Fruit fly (Drosophila melanogaster) whole organism, embryonic: Measurements from ENCODE around the gene CG4733.

Source experiments
- BEAF-32 ChIP-seq: fragments of 200-800 bp; sonication (Bioruptor generic); optimal IDR thresholded peaks from 3 replicates; lab custom pipeline; 2017; ENCODE audit warnings: missing biosample characterization, missing genetic modification characterization, mild to moderate bottlenecking, moderate library complexity, missing genetic modification reagents
- CG10209 ChIP-seq: fragments of 200-800 bp; sonication (Bioruptor generic); optimal IDR thresholded peaks from 3 replicates; lab custom pipeline; 2017; ENCODE audit warnings: missing biosample characterization, mild to moderate bottlenecking, missing genetic modification characterization, missing genetic modification reagents
- CG10565 ChIP-seq: fragments of 200-800 bp; sonication (Bioruptor generic); optimal IDR thresholded peaks from 3 replicates; lab custom pipeline; 2016; ENCODE audit warnings: missing biosample characterization, mild to moderate bottlenecking, missing genetic modification characterization
- CG13296 ChIP-seq: fragments of 200-800 bp; sonication (Bioruptor generic); optimal IDR thresholded peaks from 3 replicates; lab custom pipeline; 2018; ENCODE audit warnings: missing biosample characterization, mild to moderate bottlenecking, missing genetic modification characterization
- CG13775 ChIP-seq: fragments of 200-800 bp; sonication (Bioruptor generic); optimal IDR thresholded peaks from 3 replicates; lab custom pipeline; 2017; ENCODE audit warnings: missing biosample characterization, mild to moderate bottlenecking, missing genetic modification characterization
- CG14441 ChIP-seq: fragments of 200-800 bp; sonication (Bioruptor generic); IDR thresholded peaks from 2 replicates; pipeline ENCODE4 v1.3.6; 2022; ENCODE audit warnings: missing biosample characterization, missing genetic modification characterization
- CG18262 ChIP-seq: fragments of 200-800 bp; optimal IDR thresholded peaks from 3 replicates; lab custom pipeline; 2019; ENCODE audit warnings: missing biosample characterization, mild to moderate bottlenecking, missing genetic modification characterization, moderate library complexity
- CG1832 ChIP-seq: fragments of 200-800 bp; sonication (Bioruptor generic); optimal IDR thresholded peaks from 2 replicates; lab custom pipeline; 2017; ENCODE audit warnings: missing biosample characterization, mild to moderate bottlenecking, missing genetic modification characterization, inconsistent platforms
- CG18619 ChIP-seq: fragments of 200-800 bp; sonication (Bioruptor generic); optimal IDR thresholded peaks from 3 replicates; lab custom pipeline; 2017; ENCODE audit warnings: missing biosample characterization, mild to moderate bottlenecking, missing genetic modification characterization
- CG3163 ChIP-seq: fragments of 200-800 bp; sonication (Bioruptor generic); optimal IDR thresholded peaks from 3 replicates; lab custom pipeline; 2016; ENCODE audit warnings: missing biosample characterization, missing genetic modification characterization
- CG32532 ChIP-seq: fragments of 200-800 bp; sonication (Bioruptor generic); IDR thresholded peaks from 2 replicates; pipeline ENCODE4 v1.3.6; 2022; ENCODE audit warnings: missing biosample characterization, missing genetic modification characterization
- CG33557 ChIP-seq: fragments of 200-800 bp; sonication (Bioruptor generic); optimal IDR thresholded peaks from 2 replicates; lab custom pipeline; 2019; ENCODE audit warnings: missing biosample characterization, mild to moderate bottlenecking, missing genetic modification characterization, moderate library complexity
- CG3726 ChIP-seq: fragments of 200-800 bp; sonication (Bioruptor generic); IDR thresholded peaks from 3 replicates; pipeline ENCODE4, ENCODE4 v1.3.6; 2022; ENCODE audit warnings: missing biosample characterization, missing genetic modification characterization
- CG4282 ChIP-seq: fragments of 200-800 bp; sonication (Bioruptor generic); optimal IDR thresholded peaks from 2 replicates; lab custom pipeline; 2016; ENCODE audit warnings: missing biosample characterization, missing genetic modification characterization
- CG6813 ChIP-seq: fragments of 200-800 bp; sonication (Bioruptor generic); optimal IDR thresholded peaks from 2 replicates; lab custom pipeline; 2017; ENCODE audit warnings: missing biosample characterization, missing genetic modification characterization, mild to moderate bottlenecking, moderate library complexity, missing genetic modification reagents
- CG8478 ChIP-seq: fragments of >200 bp; optimal IDR thresholded peaks from 2 replicates; lab custom pipeline; 2018
- CG9215 ChIP-seq: fragments of 200-800 bp; sonication (Bioruptor generic); IDR thresholded peaks from 2 replicates; pipeline ENCODE4 v1.3.6; 2022; ENCODE audit warnings: missing biosample characterization, missing genetic modification characterization
- CG9609 ChIP-seq: fragments of 200-800 bp; sonication (Bioruptor generic); optimal IDR thresholded peaks from 3 replicates; lab custom pipeline; 2016; ENCODE audit warnings: missing biosample characterization, missing genetic modification characterization
- CG9797 ChIP-seq: fragments of 200-800 bp; sonication (Bioruptor generic); optimal IDR thresholded peaks from 3 replicates; lab custom pipeline; 2018; ENCODE audit warnings: missing biosample characterization, mild to moderate bottlenecking, missing genetic modification characterization
- CG9817 ChIP-seq: fragments of 200-800 bp; sonication (Bioruptor generic); optimal IDR thresholded peaks from 2 replicates; lab custom pipeline; 2018; ENCODE audit warnings: missing biosample characterization, mild to moderate bottlenecking, missing genetic modification characterization, moderate library complexity
- CG9876 ChIP-seq: fragments of 200-800 bp; sonication (Bioruptor generic); optimal IDR thresholded peaks from 2 replicates; lab custom pipeline; 2016; ENCODE audit warnings: missing biosample characterization, missing genetic modification characterization
- CG9932 ChIP-seq: fragments of 200-800 bp; sonication (Bioruptor generic); IDR thresholded peaks from 2 replicates; pipeline ENCODE4 v1.3.6; 2022; ENCODE audit warnings: missing biosample characterization, missing genetic modification characterization
- CHES-1-like ChIP-seq: fragments of 200-800 bp; sonication (Bioruptor generic); optimal IDR thresholded peaks from 2 replicates; lab custom pipeline; 2016; ENCODE audit warnings: missing biosample characterization, missing genetic modification characterization
- Chrac-16 ChIP-seq: fragments of 200-800 bp; sonication (Bioruptor generic); optimal IDR thresholded peaks from 3 replicates; lab custom pipeline; 2016; ENCODE audit warnings: missing biosample characterization, missing genetic modification characterization
- Dbx ChIP-seq: fragments of 200-800 bp; sonication (Bioruptor generic); IDR thresholded peaks from 3 replicates; pipeline ENCODE4 v1.3.6; 2022; ENCODE audit warnings: missing biosample characterization, missing genetic modification characterization
- Doc3 ChIP-seq: fragments of 200-800 bp; sonication (Bioruptor generic); IDR thresholded peaks from 3 replicates; pipeline ENCODE4 v1.3.6; 2022; ENCODE audit warnings: missing biosample characterization, missing genetic modification characterization; ENCODE audit not compliant: partially characterized antibody
- Fer2 ChIP-seq: fragments of 200-800 bp; sonication (Bioruptor generic); optimal IDR thresholded peaks from 2 replicates; lab custom pipeline; 2018; ENCODE audit warnings: missing biosample characterization, mild to moderate bottlenecking, missing genetic modification characterization, moderate library complexity
- HmgD ChIP-seq: fragments of 200-800 bp; sonication (Bioruptor generic); optimal IDR thresholded peaks from 3 replicates; lab custom pipeline; 2016; ENCODE audit warnings: missing biosample characterization, missing genetic modification characterization
- Mes4 ChIP-seq: fragments of 200-800 bp; sonication (Bioruptor generic); optimal IDR thresholded peaks from 2 replicates; lab custom pipeline; 2016; ENCODE audit warnings: missing biosample characterization, missing genetic modification characterization
- Opbp ChIP-seq: fragments of 200-800 bp; sonication (Bioruptor generic); IDR thresholded peaks from 3 replicates; pipeline ENCODE4 v1.3.6; 2022; ENCODE audit warnings: missing biosample characterization, missing genetic modification characterization; ENCODE audit not compliant: partially characterized antibody
- Optix ChIP-seq: fragments of 200-800 bp; sonication (Bioruptor generic); IDR thresholded peaks from 3 replicates; pipeline ENCODE4 v1.3.6; 2022; ENCODE audit warnings: missing biosample characterization, missing genetic modification characterization
- Ptx1 ChIP-seq: fragments of 200-800 bp; sonication (Bioruptor generic); IDR thresholded peaks from 2 replicates; pipeline ENCODE4 v1.3.6; 2022; ENCODE audit warnings: missing biosample characterization, missing genetic modification characterization
- Rfx ChIP-seq: fragments of 200-800 bp; sonication (Bioruptor generic); IDR thresholded peaks from 2 replicates; pipeline ENCODE4 v1.3.6; 2022; ENCODE audit warnings: missing biosample characterization, missing genetic modification characterization
- TFAM ChIP-seq: fragments of 200-800 bp; sonication (Bioruptor generic); optimal IDR thresholded peaks from 2 replicates; lab custom pipeline; 2017; ENCODE audit warnings: missing biosample characterization, missing genetic modification characterization, inconsistent platforms
- ab ChIP-seq: fragments of 200-800 bp; sonication (Bioruptor generic); optimal IDR thresholded peaks from 2 replicates; lab custom pipeline; 2016; ENCODE audit warnings: missing biosample characterization, missing genetic modification characterization
- cato ChIP-seq: fragments of 200-800 bp; sonication (Bioruptor generic); optimal IDR thresholded peaks from 2 replicates; lab custom pipeline; 2016; ENCODE audit warnings: missing biosample characterization, missing genetic modification characterization, borderline replicate concordance
- cg ChIP-seq: fragments of 200-800 bp; sonication (Bioruptor generic); optimal IDR thresholded peaks from 3 replicates; lab custom pipeline; 2019; ENCODE audit warnings: missing biosample characterization, mild to moderate bottlenecking, missing genetic modification characterization, moderate library complexity
- chn ChIP-seq: fragments of 200-800 bp; sonication (Bioruptor generic); optimal IDR thresholded peaks from 2 replicates; lab custom pipeline; 2016; ENCODE audit warnings: missing biosample characterization, missing genetic modification characterization
- corto ChIP-seq: fragments of 200-800 bp; sonication (Bioruptor generic); optimal IDR thresholded peaks from 2 replicates; lab custom pipeline; 2016; ENCODE audit warnings: missing biosample characterization, mild to moderate bottlenecking, missing genetic modification characterization, moderate library complexity
- crc ChIP-seq: fragments of 200-800 bp; sonication (Bioruptor generic); optimal IDR thresholded peaks from 2 replicates; lab custom pipeline; 2016; ENCODE audit warnings: missing biosample characterization, missing genetic modification characterization
- dmrt99B ChIP-seq: fragments of 200-800 bp; sonication (Bioruptor generic); optimal IDR thresholded peaks from 2 replicates; lab custom pipeline; 2018; ENCODE audit warnings: missing biosample characterization, mild to moderate bottlenecking, missing genetic modification characterization, moderate library complexity
- dysf ChIP-seq: fragments of 200-800 bp; sonication (Bioruptor generic); IDR thresholded peaks from 3 replicates; pipeline ENCODE4 v1.3.6; 2022; ENCODE audit warnings: missing biosample characterization, missing genetic modification characterization
- ems ChIP-seq: fragments of 200-800 bp; sonication (Bioruptor generic); optimal IDR thresholded peaks from 3 replicates; lab custom pipeline; 2016; ENCODE audit warnings: missing biosample characterization, missing genetic modification characterization
- eyg ChIP-seq: fragments of 200-800 bp; sonication (Bioruptor generic); optimal IDR thresholded peaks from 3 replicates; lab custom pipeline; 2016; ENCODE audit warnings: missing biosample characterization, missing genetic modification characterization
- fd64A ChIP-seq: fragments of 200-800 bp; sonication (Bioruptor generic); optimal IDR thresholded peaks from 3 replicates; lab custom pipeline; 2018; ENCODE audit warnings: missing biosample characterization, mild to moderate bottlenecking, missing genetic modification characterization
- gsb ChIP-seq: fragments of 200-800 bp; sonication (Bioruptor generic); IDR thresholded peaks from 2 replicates; pipeline ENCODE4 v1.3.6; 2022; ENCODE audit warnings: missing biosample characterization, missing genetic modification characterization
- ind ChIP-seq: fragments of 200-800 bp; sonication (Bioruptor generic); optimal IDR thresholded peaks from 3 replicates; lab custom pipeline; 2016; ENCODE audit warnings: missing biosample characterization, missing genetic modification characterization
- jumu ChIP-seq: fragments of 200-800 bp; sonication (Bioruptor generic); optimal IDR thresholded peaks from 3 replicates; lab custom pipeline; 2016; ENCODE audit warnings: missing biosample characterization, missing genetic modification characterization
- kni ChIP-seq: fragments of 200-800 bp; sonication (Bioruptor generic); optimal IDR thresholded peaks from 3 replicates; lab custom pipeline; 2017; ENCODE audit warnings: mild to moderate bottlenecking, missing biosample characterization, missing genetic modification reagents, missing genetic modification characterization
- otp ChIP-seq: fragments of 200-800 bp; sonication (Bioruptor generic); IDR thresholded peaks from 3 replicates; pipeline ENCODE4, ENCODE4 v1.3.6; 2022; ENCODE audit warnings: missing biosample characterization, missing genetic modification characterization
- sens-2 ChIP-seq: fragments of 200-800 bp; sonication (Bioruptor generic); IDR thresholded peaks from 2 replicates; pipeline ENCODE4 v1.3.6; 2022; ENCODE audit warnings: missing biosample characterization, missing genetic modification characterization
- so ChIP-seq: fragments of 200-800 bp; sonication (Bioruptor generic); IDR thresholded peaks from 3 replicates; pipeline ENCODE4 v1.3.6; 2022; ENCODE audit warnings: missing biosample characterization, missing genetic modification characterization
- z ChIP-seq: fragments of 200-800 bp; sonication (Bioruptor generic); IDR thresholded peaks from 3 replicates; pipeline ENCODE4 v1.3.6; 2022; ENCODE audit warnings: missing biosample characterization, missing genetic modification characterization

Gene CG4733

dm6 chr3R:19924331-19924730 lies 33.8 kb downstream of the CG4733 start (continued):
- no peak for TF ChIP-seq Chrac-16 (GFP tag; lab: Kevin White, UChicago)
- no peak for TF ChIP-seq crc (GFP tag; lab: Kevin White, UChicago)
- TF ChIP-seq cg: no peak
- TF ChIP-seq corto (GFP tag; lab: Kevin White, UChicago): no peak
- TF ChIP-seq CG13296 (GFP tag; lab: Kevin White, UChicago): no peak
- no peak for TF ChIP-seq BEAF-32 (GFP tag; lab: Kevin White, UChicago)
- TF ChIP-seq CG4282 (GFP tag; lab: Kevin White, UChicago): no peak
- no peak for TF ChIP-seq Mes4 (GFP tag; lab: Kevin White, UChicago)
- TF ChIP-seq eyg (GFP tag; lab: Kevin White, UChicago): peak; percentile 13
- TF ChIP-seq Optix (GFP tag; lab: Robert Waterston, UW): no peak
- TF ChIP-seq CG18619: no peak
- TF ChIP-seq Ptx1 (GFP tag; lab: Robert Waterston, UW): no peak
- no peak for TF ChIP-seq fd64A (GFP tag; lab: Kevin White, UChicago)
- no peak for TF ChIP-seq CG10565 (GFP tag; lab: Kevin White, UChicago)
- no peak for TF ChIP-seq Opbp (GFP tag; lab: Robert Waterston, UW)
- no peak for TF ChIP-seq dysf
- TF ChIP-seq CHES-1-like (GFP tag; lab: Kevin White, UChicago): no peak
- TF ChIP-seq CG3726 (GFP tag; lab: Robert Waterston, UW): no peak
- TF ChIP-seq CG9876 (GFP tag; lab: Kevin White, UChicago): no peak
- no peak for TF ChIP-seq CG32532 (GFP tag; lab: Robert Waterston, UW)
- peak; percentile 1 for TF ChIP-seq Fer2 (tag; lab: Kevin White, UChicago)
- TF ChIP-seq jumu (GFP tag; lab: Kevin White, UChicago): no peak
- no peak for TF ChIP-seq CG18262 (tag; lab: Kevin White, UChicago)
- no peak for TF ChIP-seq CG3163 (GFP tag; lab: Kevin White, UChicago)
- no peak for TF ChIP-seq CG9797 (GFP tag; lab: Kevin White, UChicago)
- no peak for TF ChIP-seq sens-2 (GFP tag; lab: Robert Waterston, UW)
- TF ChIP-seq gsb (GFP tag; lab: Robert Waterston, UW): no peak
- no peak for TF ChIP-seq cato (GFP tag; lab: Kevin White, UChicago)
- no peak for TF ChIP-seq kni
- TF ChIP-seq ems: no peak
- TF ChIP-seq CG1832 (GFP tag; lab: Kevin White, UChicago): no peak
- TF ChIP-seq CG9609 (GFP tag; lab: Kevin White, UChicago): no peak
- TF ChIP-seq z: no peak
- peak; percentile 30 for TF ChIP-seq CG6813 (GFP tag; lab: Kevin White, UChicago)
- TF ChIP-seq dmrt99B: no peak
- TF ChIP-seq HmgD (GFP tag; lab: Kevin White, UChicago): no peak
- no peak for TF ChIP-seq Doc3
- TF ChIP-seq CG13775 (GFP tag; lab: Kevin White, UChicago): no peak
- no peak for TF ChIP-seq ind (GFP tag; lab: Kevin White, UChicago)
- 0 out of 3 replicates have a peak, but pooled peaks have one; percentile 28 for TF ChIP-seq Dbx (GFP tag; lab: Robert Waterston, UW)
- TF ChIP-seq CG9215 (GFP tag; lab: Robert Waterston, UW): no peak
- no peak for TF ChIP-seq CG8478 (lab: Kevin White, UChicago)
- peak; percentile 29; the same call in 1 of the 2 replicates for TF ChIP-seq CG9932 (GFP tag; lab: Robert Waterston, UW)
- TF ChIP-seq otp (GFP tag; lab: Robert Waterston, UW): peak; percentile 64; the same call in 1 of the 3 replicates
- TF ChIP-seq chn (GFP tag; lab: Kevin White, UChicago): no peak
- TF ChIP-seq CG14441 (GFP tag; lab: Robert Waterston, UW): no peak
- no peak for TF ChIP-seq ab (GFP tag; lab: Kevin White, UChicago)
- peak; percentile 4 for TF ChIP-seq CG10209
- no peak for TF ChIP-seq CG33557
- peak; percentile 37; the same call in 1 of the 2 replicates for TF ChIP-seq Rfx
- TF ChIP-seq TFAM (GFP tag; lab: Kevin White, UChicago): no peak
- TF ChIP-seq CG9817: peak; percentile 10
- TF ChIP-seq so (GFP tag; lab: Robert Waterston, UW): no peak
